Worm (Caenorhabditis elegans): ENCODE results near the gene Y97E10AR.2.

Y97E10AR.2 gene

ce11 chrV:8043664-8044063 is 47.7 kb downstream of the Y97E10AR.2 start:
- peak; percentile 28 for TF ChIP-seq snu-23 (GFP tag; optimal IDR thresholded peaks at IDR 0.05)
- TF ChIP-seq hlh-4 (tag; optimal IDR thresholded peaks at IDR 0.05), result no peak
- no peak for TF ChIP-seq dpl-1 (GFP tag; optimal IDR thresholded peaks at IDR 0.05)
- TF ChIP-seq blmp-1 (tag; optimal IDR thresholded peaks at IDR 0.05), result peak; percentile 92
- peak; percentile 15 for TF ChIP-seq nhr-71 (tag; optimal IDR thresholded peaks at IDR 0.05)
- TF ChIP-seq elt-2 (tag; optimal IDR thresholded peaks at IDR 0.05), result no peak
- no peak for TF ChIP-seq nhr-76 (tag; optimal IDR thresholded peaks at IDR 0.05)
- TF ChIP-seq nhr-28 (tag; optimal IDR thresholded peaks at IDR 0.05), result no peak
- no peak for TF ChIP-seq fkh-4 (tag; optimal IDR thresholded peaks at IDR 0.05; ENCODE audit: borderline replicate concordance)
- no peak for TF ChIP-seq ceh-63 (GFP tag; optimal IDR thresholded peaks at IDR 0.05)
- no peak for TF ChIP-seq C16A3.4 (tag; optimal IDR thresholded peaks at IDR 0.05)
- no peak for TF ChIP-seq ceh-8 (GFP tag; optimal IDR thresholded peaks at IDR 0.05)
- TF ChIP-seq efl-1 (optimal IDR thresholded peaks at IDR 0.05), result no peak
- peak in 1 of 2 experiments; percentile 41 for TF ChIP-seq efl-1 (GFP tag; optimal IDR thresholded peaks at IDR 0.05 in 1 of 2)
- TF ChIP-seq alr-1 (tag; optimal IDR thresholded peaks at IDR 0.05; ENCODE audit: borderline replicate concordance), result no peak
- no peak for TF ChIP-seq nhr-237 (tag; optimal IDR thresholded peaks at IDR 0.05)
- TF ChIP-seq fkh-10 (GFP tag; optimal IDR thresholded peaks at IDR 0.05), result no peak
- TF ChIP-seq unc-30 (tag; optimal IDR thresholded peaks at IDR 0.05), result no peak
- peak; percentile 62 for TF ChIP-seq lin-14 (GFP tag; optimal IDR thresholded peaks at IDR 0.05)
- TF ChIP-seq mep-1 (tag; optimal IDR thresholded peaks at IDR 0.05), result peak; percentile 38
- TF ChIP-seq ets-5 (GFP tag; IDR thresholded peaks at IDR 0.05), result no peak
- no peak for TF ChIP-seq ztf-11 (tag; optimal IDR thresholded peaks at IDR 0.05)
- no peak for TF ChIP-seq ztf-4 (tag; optimal IDR thresholded peaks at IDR 0.05)
- TF ChIP-seq nhr-12 (tag; optimal IDR thresholded peaks at IDR 0.05), result no peak
- TF ChIP-seq nhr-77 (tag; optimal IDR thresholded peaks at IDR 0.05), result no peak
- TF ChIP-seq nhr-20 (tag; optimal IDR thresholded peaks at IDR 0.05), result peak; percentile 35
- no peak for TF ChIP-seq lir-3 (tag; optimal IDR thresholded peaks at IDR 0.05; ENCODE audit: poor library complexity)
- no peak for TF ChIP-seq mab-9 (GFP tag; IDR thresholded peaks at IDR 0.05)
- peak in 2 of 6 experiments; percentile 33 to 36 for TF ChIP-seq elt-3 (tag; optimal IDR thresholded peaks at IDR 0.05)

- TF ChIP-seq nhr-77 (tag; optimal IDR thresholded peaks at IDR 0.05) (no peak), lir-3 (tag; optimal IDR thresholded peaks at IDR 0.05; ENCODE audit: poor library complexity) (no peak), unc-130 (tag; optimal IDR thresholded peaks at IDR 0.05) (no peak), nhr-28 (tag; optimal IDR thresholded peaks at IDR 0.05) (no peak), xbp-1 (tag; optimal IDR thresholded peaks at IDR 0.05) (no peak), nhr-71 (tag; optimal IDR thresholded peaks at IDR 0.05) (no peak), sup-37 (GFP tag; optimal IDR thresholded peaks at IDR 0.05) (no peak), nhr-84 (tag; optimal IDR thresholded peaks at IDR 0.05) (no peak), nhr-237 (tag; optimal IDR thresholded peaks at IDR 0.05) (no peak), skn-1 (tag; optimal IDR thresholded peaks at IDR 0.05) (no peak), lsy-2 (tag; optimal IDR thresholded peaks at IDR 0.05) (no peak), lin-35 (GFP tag; optimal IDR thresholded peaks at IDR 0.05) (no peak), unc-30 (tag; optimal IDR thresholded peaks at IDR 0.05) (no peak), elt-2 (tag; optimal IDR thresholded peaks at IDR 0.05) (no peak), efl-1 (optimal IDR thresholded peaks at IDR 0.05) (no peak), efl-1 (GFP tag; optimal IDR thresholded peaks at IDR 0.05 in 1 of 2) (peak in 1 of 2 experiments; percentile 66), mef-2 (tag; optimal IDR thresholded peaks at IDR 0.05) (no peak), fkh-4 (tag; optimal IDR thresholded peaks at IDR 0.05; ENCODE audit: borderline replicate concordance) (no peak), lin-15B (tag; optimal IDR thresholded peaks at IDR 0.05) (no peak), jun-1 (tag; optimal IDR thresholded peaks at IDR 0.05) (no peak), nhr-12 (tag; optimal IDR thresholded peaks at IDR 0.05) (no peak), snpc-4 (tag; optimal IDR thresholded peaks at IDR 0.05) (no peak), pax-3 (tag; optimal IDR thresholded peaks at IDR 0.05) (no peak), sox-4 (tag; optimal IDR thresholded peaks at IDR 0.05) (no peak), vab-15 (tag; optimal IDR thresholded peaks at IDR 0.05) (no peak), ceh-8 (GFP tag; optimal IDR thresholded peaks at IDR 0.05) (no peak), nhr-76 (tag; optimal IDR thresholded peaks at IDR 0.05) (no peak), F16B12.6 (tag; optimal IDR thresholded peaks at IDR 0.05) (no peak), grh-1 (GFP tag; IDR thresholded peaks at IDR 0.05) (0 out of 2 replicates have a peak, but pooled peaks have one; percentile 7), nhr-20 (tag; optimal IDR thresholded peaks at IDR 0.05) (peak; percentile 10), egl-27 (tag; optimal IDR thresholded peaks at IDR 0.05) (no peak), lin-14 (GFP tag; optimal IDR thresholded peaks at IDR 0.05) (peak; percentile 61), blmp-1 (tag; optimal IDR thresholded peaks at IDR 0.05) (peak; percentile 68), snu-23 (GFP tag; optimal IDR thresholded peaks at IDR 0.05) (peak; percentile 2), hlh-4 (tag; optimal IDR thresholded peaks at IDR 0.05) (no peak), mep-1 (tag; optimal IDR thresholded peaks at IDR 0.05) (peak; percentile 46), nhr-85 (tag) (peak; percentile 84)
Observed at ce11 chrV:8044957-8045356, 49.0 kb downstream of the Y97E10AR.2 start.
